Worm (Caenorhabditis elegans) whole organism, young adult: ENCODE results near the gene Y24F12A.1.

Experiments
- B0035.1 ChIP-seq: sonication (generic microtip); optimal IDR thresholded peaks from 2 replicates; lab custom pipeline; 2016; ENCODE audit warnings: missing genetic modification characterization, mild to moderate bottlenecking, missing compliant biosample characterization, missing genotype, missing genetic modification reagents
- C06A6.2 ChIP-seq: fragments of 200-800 bp; sonication (Bioruptor generic); conservative IDR thresholded peaks from 2 replicates; pipeline ENCODE4 v1.3.6; 2022; ENCODE audit warnings: missing genetic modification characterization, missing compliant biosample characterization
- C17E4.6 ChIP-seq: fragments of 200-800 bp; sonication (Bioruptor generic); IDR thresholded peaks from 2 replicates; pipeline ENCODE4 v1.3.6; 2022; ENCODE audit warnings: missing genetic modification reagents, missing genetic modification characterization, missing compliant biosample characterization
- F37B4.10 ChIP-seq: fragments of 200-800 bp; sonication (Bioruptor generic); IDR thresholded peaks from 2 replicates; pipeline ENCODE4 v1.3.6; 2022; ENCODE audit warnings: missing genetic modification characterization, missing compliant biosample characterization
- F55B11.4 ChIP-seq: sonication (generic microtip); optimal IDR thresholded peaks from 2 replicates; lab custom pipeline; 2016; ENCODE audit warnings: missing compliant biosample characterization, missing genetic modification characterization, borderline replicate concordance; ENCODE audit not compliant: insufficient read depth
- F57A8.1 ChIP-seq: fragments of 200-800 bp; sonication (Bioruptor generic); optimal IDR thresholded peaks from 2 replicates; lab custom pipeline; 2018; ENCODE audit warnings: mild to moderate bottlenecking, missing genetic modification characterization, moderate library complexity, missing compliant biosample characterization
- K11D2.4 ChIP-seq: fragments of 200-800 bp; sonication (Bioruptor generic); IDR thresholded peaks from 2 replicates; pipeline ENCODE4 v1.3.6; 2022; ENCODE audit warnings: missing genetic modification reagents, missing genetic modification characterization, missing compliant biosample characterization
- Y56A3A.18 ChIP-seq: fragments of 200-800 bp; sonication (Bioruptor generic); IDR thresholded peaks from 2 replicates; pipeline ENCODE4 v1.3.6; 2022; ENCODE audit warnings: missing genetic modification reagents, missing genetic modification characterization, missing compliant biosample characterization
- Y95B8A.8 ChIP-seq: fragments of 200-800 bp; sonication (Bioruptor generic); IDR thresholded peaks from 2 replicates; pipeline ENCODE4 v1.3.6; 2022; ENCODE audit warnings: missing genetic modification reagents, missing genetic modification characterization, missing compliant biosample characterization
- akir-1 ChIP-seq: fragments of 200-800 bp; sonication (Bioruptor generic); optimal IDR thresholded peaks from 2 replicates; lab custom pipeline; 2018; ENCODE audit warnings: mild to moderate bottlenecking, missing genetic modification characterization, moderate library complexity, missing compliant biosample characterization
- athp-1 ChIP-seq: sonication (generic microtip); optimal IDR thresholded peaks from 2 replicates; lab custom pipeline; 2017; ENCODE audit warnings: mild to moderate bottlenecking, missing genetic modification characterization, missing compliant biosample characterization
- attf-6 ChIP-seq: fragments of 200-800 bp; sonication (Bioruptor generic); IDR thresholded peaks from 2 replicates; pipeline ENCODE4 v1.3.6; 2022; ENCODE audit warnings: missing genetic modification reagents, missing genetic modification characterization, missing compliant biosample characterization
- bed-2 ChIP-seq: fragments of 200-800 bp; sonication (Bioruptor generic); IDR thresholded peaks from 2 replicates; pipeline ENCODE4 v1.3.6; 2022; ENCODE audit warnings: missing genetic modification reagents, missing genetic modification characterization, missing compliant biosample characterization
- cebp-1 ChIP-seq, 2 experiments: fragments of 200-800 bp in 1 of 2; sonication (Bioruptor generic) in 1 of 2; sonication (generic microtip) in 1 of 2; IDR thresholded peaks in 1 of 2; optimal IDR thresholded peaks in 1 of 2; 2 replicates each; pipeline versions ENCODE4 v1.3.6 to Lab custom; 2017 to 2022; ENCODE audit warnings: missing compliant biosample characterization in 2 of 2, missing genetic modification characterization in 2 of 2, mild to moderate bottlenecking in 1 of 2, missing genetic modification reagents in 1 of 2, moderate library complexity in 1 of 2
- ceh-100 ChIP-seq: fragments of 200-800 bp; sonication (Bioruptor generic); IDR thresholded peaks from 2 replicates; pipeline ENCODE4 v1.3.6; 2022; ENCODE audit warnings: missing genetic modification reagents, missing genetic modification characterization, missing compliant biosample characterization
- ceh-40 ChIP-seq: fragments of 200-800 bp; sonication (Bioruptor generic); IDR thresholded peaks from 2 replicates; pipeline ENCODE4 v1.3.6; 2022; ENCODE audit warnings: missing genetic modification characterization, missing compliant biosample characterization
- ceh-79 ChIP-seq: sonication (generic microtip); optimal IDR thresholded peaks from 2 replicates; lab custom pipeline; 2017; ENCODE audit warnings: mild to moderate bottlenecking, missing genetic modification characterization, missing compliant biosample characterization
- ceh-91 ChIP-seq: fragments of 200-800 bp; sonication (Bioruptor generic); IDR thresholded peaks from 2 replicates; pipeline ENCODE4 v1.3.6; 2022; ENCODE audit warnings: missing genetic modification reagents, missing genetic modification characterization, missing compliant biosample characterization
- chd-7 ChIP-seq: sonication (generic microtip); optimal IDR thresholded peaks from 2 replicates; lab custom pipeline; 2016; ENCODE audit warnings: mild to moderate bottlenecking, missing genetic modification characterization, moderate library complexity, missing compliant biosample characterization
- dox-1 ChIP-seq: fragments of 200-800 bp; sonication (Bioruptor generic); IDR thresholded peaks from 2 replicates; pipeline ENCODE4 v1.3.6; 2022; ENCODE audit warnings: missing genetic modification reagents, missing genetic modification characterization, missing compliant biosample characterization
- dpff-1 ChIP-seq: sonication (generic microtip); optimal IDR thresholded peaks from 2 replicates; lab custom pipeline; 2017; ENCODE audit warnings: mild to moderate bottlenecking, missing genetic modification characterization, missing compliant biosample characterization
- dpl-1 ChIP-seq: fragments of 150-350 bp; optimal IDR thresholded peaks from 2 replicates; lab custom pipeline; 2014; ENCODE audit warnings: missing biosample characterization, missing genetic modification reagents, missing genetic modification characterization
- efl-1 ChIP-seq: fragments of 150-350 bp; optimal IDR thresholded peaks from 2 replicates; lab custom pipeline; 2014; ENCODE audit warnings: missing biosample characterization, missing genetic modification reagents, missing genetic modification characterization
- egl-18 ChIP-seq: fragments of 200-800 bp; sonication (Bioruptor generic); IDR thresholded peaks from 2 replicates; pipeline ENCODE4 v1.3.6; 2022; ENCODE audit warnings: missing genetic modification reagents, missing genetic modification characterization, missing compliant biosample characterization
- ets-4 ChIP-seq: fragments of 200-800 bp; sonication (Bioruptor generic); optimal IDR thresholded peaks from 2 replicates; lab custom pipeline; 2018; ENCODE audit warnings: mild to moderate bottlenecking, missing genetic modification characterization, missing compliant biosample characterization
- fkh-3 ChIP-seq: sonication (generic microtip); optimal IDR thresholded peaks from 2 replicates; lab custom pipeline; 2016; ENCODE audit warnings: mild to moderate bottlenecking, missing genetic modification characterization, missing compliant biosample characterization
- gei-17 ChIP-seq: fragments of 200-800 bp; sonication (Bioruptor generic); optimal IDR thresholded peaks from 2 replicates; lab custom pipeline; 2018; ENCODE audit warnings: mild to moderate bottlenecking, missing genetic modification characterization, missing compliant biosample characterization
- him-1 ChIP-seq: sonication (generic microtip); optimal IDR thresholded peaks from 2 replicates; lab custom pipeline; 2016; ENCODE audit warnings: missing genotype, missing genetic modification reagents, missing genetic modification characterization, missing compliant biosample characterization
- hlh-26 ChIP-seq: fragments of 200-800 bp; sonication (Bioruptor generic); conservative IDR thresholded peaks from 2 replicates; pipeline ENCODE4 v1.3.6; 2022; ENCODE audit warnings: missing genetic modification reagents, missing genetic modification characterization, missing compliant biosample characterization
- hmg-1.2 ChIP-seq: fragments of 200-800 bp; sonication (Bioruptor generic); IDR thresholded peaks from 2 replicates; pipeline ENCODE4 v1.3.6; 2022; ENCODE audit warnings: missing genetic modification reagents, missing genetic modification characterization, missing compliant biosample characterization
- hsf-1 ChIP-seq: fragments of 200-800 bp; sonication (Bioruptor generic); IDR thresholded peaks from 2 replicates; pipeline ENCODE4 v1.3.6; 2022; ENCODE audit warnings: missing genetic modification reagents, missing genetic modification characterization, missing compliant biosample characterization
- lag-1 ChIP-seq: fragments of 200-800 bp; sonication (Bioruptor generic); IDR thresholded peaks from 2 replicates; pipeline ENCODE4 v1.3.6; 2022; ENCODE audit warnings: missing genetic modification reagents, missing genetic modification characterization, missing compliant biosample characterization
- let-607 ChIP-seq, 2 experiments: fragments of 200-800 bp in 1 of 2; sonication (Bioruptor generic) in 1 of 2; sonication (generic microtip) in 1 of 2; optimal IDR thresholded peaks; 2 replicates each; lab custom pipeline; 2016 to 2018; ENCODE audit warnings: mild to moderate bottlenecking in 2 of 2, missing compliant biosample characterization in 2 of 2, missing genetic modification characterization in 2 of 2, moderate library complexity in 2 of 2, missing genotype in 1 of 2
- lin-26 ChIP-seq: fragments of 200-800 bp; sonication (Bioruptor generic); IDR thresholded peaks from 2 replicates; pipeline ENCODE4 v1.3.6; 2022; ENCODE audit warnings: missing genetic modification reagents, missing genetic modification characterization, missing compliant biosample characterization
- lin-54 ChIP-seq: fragments of 200-800 bp; sonication (Bioruptor generic); optimal IDR thresholded peaks from 2 replicates; lab custom pipeline; 2018; ENCODE audit warnings: mild to moderate bottlenecking, missing genetic modification characterization, missing compliant biosample characterization
- lsl-1 ChIP-seq: fragments of 200-800 bp; sonication (Bioruptor generic); optimal IDR thresholded peaks from 2 replicates; lab custom pipeline; 2018; ENCODE audit warnings: mild to moderate bottlenecking, missing genetic modification characterization, moderate library complexity, missing compliant biosample characterization
- madf-10 ChIP-seq: sonication (generic microtip); optimal IDR thresholded peaks from 2 replicates; lab custom pipeline; 2016; ENCODE audit warnings: mild to moderate bottlenecking, missing genetic modification characterization, missing compliant biosample characterization
- mcd-1 ChIP-seq: fragments of 200-800 bp; sonication (Bioruptor generic); IDR thresholded peaks from 2 replicates; pipeline ENCODE4 v1.3.6; 2022; ENCODE audit warnings: missing genetic modification reagents, missing genetic modification characterization, missing compliant biosample characterization
- nhr-27 ChIP-seq: fragments of 200-800 bp; sonication (Bioruptor generic); optimal IDR thresholded peaks from 2 replicates; lab custom pipeline; 2018; ENCODE audit warnings: mild to moderate bottlenecking, missing genetic modification characterization, moderate library complexity, missing compliant biosample characterization
- nhr-80 ChIP-seq: sonication (generic microtip); optimal IDR thresholded peaks from 2 replicates; lab custom pipeline; 2016; ENCODE audit warnings: missing genetic modification characterization, missing compliant biosample characterization
- nhr-90 ChIP-seq: sonication (generic microtip); optimal IDR thresholded peaks from 2 replicates; lab custom pipeline; 2016; ENCODE audit warnings: missing genotype, mild to moderate bottlenecking, missing genetic modification characterization, missing compliant biosample characterization
- repo-1 ChIP-seq: sonication (generic microtip); optimal IDR thresholded peaks from 2 replicates; lab custom pipeline; 2017; ENCODE audit warnings: mild to moderate bottlenecking, missing genetic modification characterization, missing compliant biosample characterization
- snpc-4 ChIP-seq, 5 experiments: fragments of 150-350 bp in 1 of 5; sonication (generic microtip) in 4 of 5; optimal IDR thresholded peaks; 2 replicates each; lab custom pipeline; 2014 to 2018; ENCODE audit warnings: missing genetic modification characterization in 5 of 5, missing biosample characterization in 3 of 5, antibody characterized with exemption in 2 of 5, mild to moderate bottlenecking in 2 of 5, missing compliant biosample characterization in 2 of 5, missing genotype in 2 of 5, moderate library complexity in 2 of 5, missing genetic modification reagents in 1 of 5
- sptf-2 ChIP-seq: fragments of 200-800 bp; sonication (Bioruptor generic); optimal IDR thresholded peaks from 2 replicates; lab custom pipeline; 2018; ENCODE audit warnings: mild to moderate bottlenecking, missing genetic modification characterization, missing compliant biosample characterization
- ztf-22 ChIP-seq: fragments of 200-800 bp; sonication (Bioruptor generic); optimal IDR thresholded peaks from 2 replicates; lab custom pipeline; 2018; ENCODE audit warnings: mild to moderate bottlenecking, missing genetic modification characterization, moderate library complexity, missing compliant biosample characterization

Gene Y24F12A.1

ce11 chrIV:11593415-11594190 lies 11.5 kb upstream of the Y24F12A.1 start, which contains the start of gene F40F11.3 (continued):
- TF ChIP-seq hsf-1 (GFP tag; lab: Robert Waterston, UW) (no peak), let-607 (tag; optimal IDR thresholded peaks at IDR 0.05; lab: Kevin White, UChicago) (peak in 1 of 2 experiments; percentile 52), ceh-79 (no peak), madf-10 (peak; percentile 71), Y56A3A.18 (GFP tag; lab: Robert Waterston, UW) (peak; percentile 83), attf-6 (GFP tag; lab: Robert Waterston, UW) (no peak), lin-26 (GFP tag; lab: Robert Waterston, UW) (peak; percentile 66; the same call in 1 of the 2 replicates), him-1 (no peak), B0035.1 (no peak), athp-1 (peak; percentile 26), ceh-91 (GFP tag; lab: Robert Waterston, UW) (peak; percentile 10; the same call in 1 of the 2 replicates), ceh-40 (GFP tag; lab: Robert Waterston, UW) (0 out of 2 replicates have a peak, but pooled peaks have one; percentile 52), F37B4.10 (GFP tag; lab: Robert Waterston, UW) (no peak), hmg-1.2 (peak; percentile 96), repo-1 (peak; percentile 87), gei-17 (GFP tag; lab: Kevin White, UChicago) (no peak), fkh-3 (tag; lab: Kevin White, UChicago) (no peak), egl-18 (GFP tag; lab: Robert Waterston, UW) (0 out of 2 replicates have a peak, but pooled peaks have one; percentile 40), bed-2 (GFP tag; lab: Robert Waterston, UW) (no peak), lsl-1 (GFP tag; lab: Kevin White, UChicago) (no peak), F55B11.4 (tag; lab: Kevin White, UChicago) (no peak), efl-1 (GFP tag; lab: Kevin White, UChicago) (no peak), C06A6.2 (peak; percentile 78; the same call in 1 of the 2 replicates), cebp-1 (GFP tag; IDR thresholded peaks at IDR 0.05; lab: Robert Waterston, UW) (peak; percentile 7; the same call in 1 of the 2 replicates), cebp-1 (tag; optimal IDR thresholded peaks at IDR 0.05; lab: Kevin White, UChicago) (peak; percentile 77), ztf-22 (GFP tag; lab: Kevin White, UChicago) (peak; percentile 34), lag-1 (GFP tag; lab: Robert Waterston, UW) (no peak), lin-54 (peak; percentile 65), ceh-100 (GFP tag; lab: Robert Waterston, UW) (no peak; the same call in none of the 2 replicates), C17E4.6 (GFP tag; lab: Robert Waterston, UW) (no peak), K11D2.4 (peak; percentile 61), hlh-26 (GFP tag; lab: Robert Waterston, UW) (no peak), chd-7 (tag; lab: Kevin White, UChicago) (peak; percentile 14)

ce11 chrIV:11594191-11594673 lies 10.8 kb upstream of the Y24F12A.1 start, which contains the start of gene mig-38:
Gene mig-38, plus strand, starts transcription at chrIV:11594244.
- TF ChIP-seq dox-1 (GFP tag; lab: Robert Waterston, UW) (peak; percentile 55), F57A8.1 (GFP tag; lab: Kevin White, UChicago) (no peak), nhr-90 (tag; lab: Kevin White, UChicago) (no peak), Y95B8A.8 (GFP tag; lab: Robert Waterston, UW) (0 out of 2 replicates have a peak, but pooled peaks have one; percentile 13), C17E4.6 (GFP tag; lab: Robert Waterston, UW) (0 out of 2 replicates have a peak, but pooled peaks have one; percentile 20), dpl-1 (GFP tag; lab: Kevin White, UChicago) (no peak), akir-1 (GFP tag; lab: Kevin White, UChicago) (peak; percentile 3), athp-1 (peak; percentile 29), nhr-80 (peak; percentile 75), mcd-1 (peak; percentile 48; the same call in 1 of the 2 replicates), snpc-4 (GFP tag; optimal IDR thresholded peaks at IDR 0.05; lab: Kevin White, UChicago) (no peak), snpc-4 (tag; optimal IDR thresholded peaks at IDR 0.05; lab: Kevin White, UChicago) (peak in 1 of 4 experiments; percentile 4), nhr-27 (tag; lab: Kevin White, UChicago) (no peak), ets-4 (GFP tag; lab: Kevin White, UChicago) (no peak), ceh-100 (GFP tag; lab: Robert Waterston, UW) (no peak), sptf-2 (GFP tag; lab: Kevin White, UChicago) (peak; percentile 25), dpff-1 (tag; lab: Kevin White, UChicago) (no peak), cebp-1 (GFP tag; IDR thresholded peaks at IDR 0.05; lab: Robert Waterston, UW) (no peak), cebp-1 (tag; optimal IDR thresholded peaks at IDR 0.05; lab: Kevin White, UChicago) (peak; percentile 54)
